Worm (Caenorhabditis elegans): Measurements from ENCODE around the gene str-12.

ce11 chrV:15568381-15568780 is 42.3 kb upstream of the str-12 start:
- TF ChIP-seq flt-1 (GFP tag; IDR thresholded peaks at IDR 0.05) (no peak), klf-2 (GFP tag; conservative IDR thresholded peaks at IDR 0.05) (no peak), T22C8.4 (GFP tag; IDR thresholded peaks at IDR 0.05) (no peak), med-1 (GFP tag; optimal IDR thresholded peaks at IDR 0.05; ENCODE audit: insufficient read depth) (no peak), tab-1 (GFP tag; IDR thresholded peaks at IDR 0.05) (no peak), ztf-29 (GFP tag; IDR thresholded peaks at IDR 0.05) (no peak), cog-1 (tag; optimal IDR thresholded peaks at IDR 0.05) (no peak), ztf-23 (GFP tag; IDR thresholded peaks at IDR 0.05) (no peak)

Measured in whole organism, midembryonic.